Worm (Caenorhabditis elegans) whole organism, young adult: Measurements from ENCODE around the gene phb-2.

Source experiments
- D2030.7 ChIP-seq: fragments of 200-800 bp; sonication (Bioruptor generic); IDR thresholded peaks from 2 replicates; pipeline ENCODE4 v1.3.6; 2022; ENCODE audit warnings: missing genetic modification reagents, missing genetic modification characterization, missing compliant biosample characterization
- F23B12.7 ChIP-seq: sonication (generic microtip); optimal IDR thresholded peaks from 2 replicates; lab custom pipeline; 2017; ENCODE audit warnings: missing genetic modification characterization, mild to moderate bottlenecking, missing compliant biosample characterization, antibody characterized with exemption, moderate library complexity; ENCODE audit not compliant: insufficient read depth
- F39B2.1 ChIP-seq: fragments of 200-800 bp; sonication (Bioruptor generic); IDR thresholded peaks from 2 replicates; pipeline ENCODE4 v1.3.6; 2022; ENCODE audit warnings: missing genetic modification reagents, missing genetic modification characterization, missing compliant biosample characterization
- T07F8.4 ChIP-seq: sonication (generic microtip); optimal IDR thresholded peaks from 2 replicates; lab custom pipeline; 2016; ENCODE audit warnings: mild to moderate bottlenecking, missing genetic modification characterization, moderate library complexity, missing compliant biosample characterization
- Y95B8A.8 ChIP-seq: fragments of 200-800 bp; sonication (Bioruptor generic); IDR thresholded peaks from 2 replicates; pipeline ENCODE4 v1.3.6; 2022; ENCODE audit warnings: missing genetic modification reagents, missing genetic modification characterization, missing compliant biosample characterization
- ama-1 ChIP-seq, 3 experiments: fragments of 150-350 bp in 1 of 3; sonication (generic microtip) in 2 of 3; optimal IDR thresholded peaks; 2 replicates each; lab custom pipeline; 2014 to 2018; ENCODE audit warnings: missing biosample characterization in 2 of 3, missing genetic modification characterization in 2 of 3, missing genetic modification reagents in 2 of 3
- efl-1 ChIP-seq: fragments of 150-350 bp; optimal IDR thresholded peaks from 2 replicates; lab custom pipeline; 2014; ENCODE audit warnings: missing biosample characterization, missing genetic modification reagents, missing genetic modification characterization
- hrde-1 ChIP-seq: sonication (generic microtip); optimal IDR thresholded peaks from 2 replicates; lab custom pipeline; 2016; ENCODE audit warnings: missing genetic modification characterization, mild to moderate bottlenecking, missing compliant biosample characterization, moderate library complexity, missing genotype, missing genetic modification reagents, borderline replicate concordance
- nfyb-1 ChIP-seq: fragments of 200-800 bp; sonication (Bioruptor generic); IDR thresholded peaks from 2 replicates; pipeline ENCODE4 v1.3.6; 2022; ENCODE audit warnings: missing genetic modification reagents, missing genetic modification characterization, missing compliant biosample characterization
- pha-4 ChIP-seq: fragments of 150-350 bp; sonication (generic microtip); optimal IDR thresholded peaks from 2 replicates; lab custom pipeline; 2014; ENCODE audit warnings: missing biosample characterization, missing genetic modification reagents, missing genetic modification characterization
- sea-2 ChIP-seq: fragments of 200-800 bp; sonication (Bioruptor generic); IDR thresholded peaks from 2 replicates; pipeline ENCODE4 v1.3.6; 2022; ENCODE audit warnings: missing genetic modification characterization, missing compliant biosample characterization

ce11 chrII:6263685-6264084 is 12.5 kb downstream of the phb-2 start, which contains the start of gene F13H8.3:
- no peak for TF ChIP-seq Y95B8A.8
- no peak for TF ChIP-seq T07F8.4 (tag; lab: Kevin White, UChicago)
- TF ChIP-seq sea-2 (GFP tag; lab: Robert Waterston, UW), result no peak
- no peak for TF ChIP-seq F39B2.1 (GFP tag; lab: Robert Waterston, UW)
- TF ChIP-seq pha-4, result no peak
- no peak for TF ChIP-seq hrde-1 (tag; lab: Kevin White, UChicago)
- no peak for TF ChIP-seq F23B12.7
- no peak for TF ChIP-seq efl-1
- TF ChIP-seq D2030.7, result no peak
- TF ChIP-seq nfyb-1 (GFP tag; lab: Robert Waterston, UW), result no peak
- TF ChIP-seq ama-1 (optimal IDR thresholded peaks at IDR 0.05; lab: Kevin White, UChicago), result no peak
- no peak for TF ChIP-seq ama-1 (GFP tag; optimal IDR thresholded peaks at IDR 0.05; lab: Kevin White, UChicago)
